Fruit fly (Drosophila melanogaster): ENCODE measurements around the gene Dmtn.

- TF ChIP-seq Eip78C (GFP tag) (no peak), OdsH (GFP tag; optimal IDR thresholded peaks at IDR 0.05) (no peak), Lpt (GFP tag; optimal IDR thresholded peaks at IDR 0.05) (no peak), fd85E (GFP tag; optimal IDR thresholded peaks at IDR 0.05) (no peak), dsx (GFP tag; optimal IDR thresholded peaks at IDR 0.05; ENCODE audit: poor library complexity, severe bottlenecking) (no peak), CG1621 (tag; optimal IDR thresholded peaks at IDR 0.05) (no peak), CG7368 (GFP tag; optimal IDR thresholded peaks at IDR 0.05) (no peak)
These were observed 64.0 kb downstream of the Dmtn start, which contains the start of gene CG17917 for dm6 chr3R:6341668-6342067.

All from whole organism, prepupa.